Worm (Caenorhabditis elegans) whole organism, L1 larva: ENCODE measurements around the gene tsfm-1.

Source experiments
- C16A3.4 ChIP-seq: fragments of 150-350 bp; optimal IDR thresholded peaks from 2 replicates; lab custom pipeline; 2014; ENCODE audit warnings: missing biosample characterization, missing genetic modification characterization
- aly-2 ChIP-seq: fragments of 150-350 bp; optimal IDR thresholded peaks from 2 replicates; lab custom pipeline; 2014; ENCODE audit warnings: missing biosample characterization, missing genetic modification characterization
- blmp-1 ChIP-seq: fragments of 150-350 bp; optimal IDR thresholded peaks from 2 replicates; lab custom pipeline; 2014; ENCODE audit warnings: missing biosample characterization, missing genetic modification characterization
- ceh-88 ChIP-seq: fragments of 200-800 bp; sonication (Bioruptor generic); IDR thresholded peaks from 2 replicates; pipeline ENCODE4 v1.3.6; 2022; ENCODE audit warnings: missing genetic modification characterization, missing compliant biosample characterization
- dpl-1 ChIP-seq, 3 experiments: fragments of 150-350 bp in 2 of 3; sonication (generic microtip) in 1 of 3; optimal IDR thresholded peaks; 2 replicates each; lab custom pipeline; 2014 to 2017; ENCODE audit warnings: missing biosample characterization in 3 of 3, missing genetic modification characterization in 3 of 3, missing genetic modification reagents in 3 of 3
- dsc-1 ChIP-seq: sonication (generic microtip); optimal IDR thresholded peaks from 2 replicates; lab custom pipeline; 2016; ENCODE audit warnings: mild to moderate bottlenecking, missing genetic modification characterization, missing compliant biosample characterization
- efl-1 ChIP-seq, 4 experiments: fragments of 150-350 bp; optimal IDR thresholded peaks in 3 of 4; peaks in 1 of 4; 1 replicate in 1 of 4; 2 replicates in 3 of 4; lab custom pipeline; 2014; ENCODE audit warnings: missing biosample characterization in 2 of 4, missing genetic modification characterization in 2 of 4, missing genetic modification reagents in 2 of 4
- efl-3 ChIP-seq: fragments of 200-800 bp; sonication (Bioruptor generic); optimal IDR thresholded peaks from 2 replicates; lab custom pipeline; 2018; ENCODE audit warnings: mild to moderate bottlenecking, missing genetic modification characterization, missing compliant biosample characterization
- elt-3 ChIP-seq, 6 experiments: fragments of 150-350 bp in 1 of 6; sonication (generic microtip); optimal IDR thresholded peaks; 2 replicates each; lab custom pipeline; 2017 to 2018; ENCODE audit warnings: missing biosample characterization in 6 of 6, missing genetic modification characterization in 6 of 6, inconsistent platforms in 1 of 6
- ets-5 ChIP-seq: fragments of 200-800 bp; sonication (Bioruptor generic); IDR thresholded peaks from 2 replicates; pipeline ENCODE4 v1.3.6; 2022; ENCODE audit warnings: missing genetic modification characterization, missing compliant biosample characterization
- fkh-10 ChIP-seq: sonication (generic microtip); optimal IDR thresholded peaks from 2 replicates; lab custom pipeline; 2017; ENCODE audit warnings: missing biosample characterization, missing genetic modification reagents, missing genetic modification characterization
- hlh-17 ChIP-seq: fragments of 200-800 bp; sonication (Bioruptor generic); optimal IDR thresholded peaks from 2 replicates; lab custom pipeline; 2018; ENCODE audit warnings: missing genetic modification characterization, mild to moderate bottlenecking, missing compliant biosample characterization, moderate library complexity, borderline replicate concordance
- hlh-4 ChIP-seq: sonication (generic microtip); optimal IDR thresholded peaks from 2 replicates; lab custom pipeline; 2016; ENCODE audit warnings: mild to moderate bottlenecking, missing genetic modification characterization, missing compliant biosample characterization
- jun-1 ChIP-seq: fragments of 150-350 bp; optimal IDR thresholded peaks from 2 replicates; lab custom pipeline; 2014; ENCODE audit warnings: missing biosample characterization, missing genetic modification reagents, missing genetic modification characterization
- lin-13 ChIP-seq: fragments of 150-350 bp; optimal IDR thresholded peaks from 2 replicates; lab custom pipeline; 2014; ENCODE audit warnings: missing biosample characterization, missing genetic modification reagents, missing genetic modification characterization
- lin-14 ChIP-seq: fragments of 200-800 bp; sonication (Bioruptor generic); optimal IDR thresholded peaks from 2 replicates; lab custom pipeline; 2018; ENCODE audit warnings: mild to moderate bottlenecking, missing genetic modification characterization, moderate library complexity, missing compliant biosample characterization
- lin-39 ChIP-seq: fragments of 150-350 bp; optimal IDR thresholded peaks from 2 replicates; lab custom pipeline; 2014; ENCODE audit warnings: missing biosample characterization, missing genetic modification reagents, missing genetic modification characterization
- lsy-2 ChIP-seq, 2 experiments: fragments of 150-350 bp; optimal IDR thresholded peaks; 2 replicates each; lab custom pipeline; 2014; ENCODE audit warnings: missing biosample characterization in 2 of 2, missing genetic modification characterization in 2 of 2
- mab-9 ChIP-seq: fragments of 200-800 bp; sonication (Bioruptor generic); IDR thresholded peaks from 2 replicates; pipeline ENCODE4 v1.3.6; 2022; ENCODE audit warnings: missing genetic modification reagents, missing genetic modification characterization, missing compliant biosample characterization
- mdl-1 ChIP-seq, 2 experiments: fragments of 150-350 bp; optimal IDR thresholded peaks; 2 replicates each; lab custom pipeline; 2014 to 2017; ENCODE audit warnings: missing biosample characterization in 2 of 2, missing genetic modification characterization in 2 of 2, inconsistent platforms in 1 of 2
- nhr-11 ChIP-seq: fragments of 150-350 bp; optimal IDR thresholded peaks from 2 replicates; lab custom pipeline; 2014; ENCODE audit warnings: missing biosample characterization, missing genetic modification characterization
- nhr-12 ChIP-seq: sonication (generic microtip); optimal IDR thresholded peaks from 2 replicates; lab custom pipeline; 2017; ENCODE audit warnings: missing biosample characterization, missing genetic modification characterization
- nhr-19 ChIP-seq: fragments of 200-800 bp; sonication (Bioruptor generic); conservative IDR thresholded peaks from 2 replicates; pipeline ENCODE4 v1.3.6; 2022; ENCODE audit warnings: missing genetic modification characterization, missing compliant biosample characterization
- nhr-20 ChIP-seq: sonication (generic microtip); optimal IDR thresholded peaks from 2 replicates; lab custom pipeline; 2016; ENCODE audit warnings: mild to moderate bottlenecking, missing genetic modification characterization, missing compliant biosample characterization
- nhr-71 ChIP-seq: sonication (generic microtip); optimal IDR thresholded peaks from 2 replicates; lab custom pipeline; 2016; ENCODE audit warnings: mild to moderate bottlenecking, missing genetic modification characterization, moderate library complexity, missing compliant biosample characterization
- nhr-84 ChIP-seq: sonication (generic microtip); optimal IDR thresholded peaks from 2 replicates; lab custom pipeline; 2017; ENCODE audit warnings: missing biosample characterization, missing genetic modification characterization
- nhr-85 ChIP-seq: sonication (generic microtip); peaks from one replicate; lab custom pipeline; 2016; ENCODE audit warnings: missing genetic modification characterization, inconsistent platforms, missing compliant biosample characterization
- pag-3 ChIP-seq: sonication (generic microtip); optimal IDR thresholded peaks from 2 replicates; lab custom pipeline; 2017; ENCODE audit warnings: missing genetic modification characterization, mild to moderate bottlenecking, missing compliant biosample characterization, antibody characterized with exemption, borderline replicate concordance; ENCODE audit not compliant: insufficient read depth
- rnt-1 ChIP-seq: sonication (generic microtip); optimal IDR thresholded peaks from 2 replicates; lab custom pipeline; 2016; ENCODE audit warnings: mild to moderate bottlenecking, missing genetic modification characterization, moderate library complexity, missing compliant biosample characterization
- skn-1 ChIP-seq: fragments of 150-350 bp; optimal IDR thresholded peaks from 2 replicates; lab custom pipeline; 2014; ENCODE audit warnings: missing biosample characterization, missing genetic modification characterization
- snu-23 ChIP-seq: sonication (generic microtip); optimal IDR thresholded peaks from 2 replicates; lab custom pipeline; 2016; ENCODE audit warnings: missing genetic modification characterization, missing compliant biosample characterization
- sptf-1 ChIP-seq: fragments of 150-350 bp; optimal IDR thresholded peaks from 2 replicates; lab custom pipeline; 2014; ENCODE audit warnings: missing biosample characterization, missing genetic modification characterization
- tbx-2 ChIP-seq: sonication (generic microtip); optimal IDR thresholded peaks from 2 replicates; lab custom pipeline; 2016; ENCODE audit warnings: missing genetic modification characterization, missing compliant biosample characterization
- tlp-1 ChIP-seq: fragments of 150-350 bp; optimal IDR thresholded peaks from 2 replicates; lab custom pipeline; 2014; ENCODE audit warnings: missing biosample characterization, missing genetic modification characterization
- unc-130 ChIP-seq: fragments of 150-350 bp; optimal IDR thresholded peaks from 2 replicates; lab custom pipeline; 2017; ENCODE audit warnings: missing biosample characterization, missing genetic modification characterization, inconsistent platforms
- vab-15 ChIP-seq: sonication (generic microtip); optimal IDR thresholded peaks from 2 replicates; lab custom pipeline; 2017; ENCODE audit warnings: missing genotype, mild to moderate bottlenecking, missing genetic modification characterization, missing compliant biosample characterization
- zag-1 ChIP-seq: fragments of 150-350 bp; optimal IDR thresholded peaks from 2 replicates; lab custom pipeline; 2014; ENCODE audit warnings: missing biosample characterization, missing genetic modification characterization

Gene tsfm-1

DNA sequence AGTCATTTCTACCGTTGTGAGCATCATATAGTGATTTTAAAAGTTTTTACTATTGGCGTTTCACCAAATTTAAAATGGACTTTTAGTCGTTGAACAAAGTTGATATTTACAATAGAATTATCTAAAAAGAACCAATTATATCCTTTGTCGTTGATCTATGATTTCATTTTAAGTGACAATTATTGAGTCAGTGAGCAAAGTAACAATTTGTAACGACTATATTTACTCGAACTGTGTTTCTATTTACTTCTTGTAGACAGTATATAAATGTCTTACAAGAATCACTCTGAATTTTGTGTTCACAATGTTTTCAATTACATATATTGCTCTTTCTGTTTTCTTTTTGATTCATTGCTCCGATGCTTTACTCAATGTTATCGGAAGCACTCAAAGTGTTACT, 30.2 kb downstream of the tsfm-1 start, which contains the start of gene ttr-22:
Gene ttr-22, plus strand, starts transcription at position 301 of the 400 bp plus-strand sequence.
- no peak for TF ChIP-seq tlp-1 (tag; lab: Kevin White, UChicago)
- TF ChIP-seq ceh-88 (GFP tag; lab: Robert Waterston, UW): no peak
- no peak for TF ChIP-seq fkh-10 (GFP tag; lab: Kevin White, UChicago)
- TF ChIP-seq nhr-11 (tag; lab: Kevin White, UChicago): no peak
- TF ChIP-seq vab-15 (tag; lab: Kevin White, UChicago): no peak
- TF ChIP-seq nhr-12: no peak
- no peak for TF ChIP-seq nhr-85 (tag; lab: Kevin White, UChicago)
- no peak for TF ChIP-seq hlh-17
- TF ChIP-seq aly-2 (tag; lab: Kevin White, UChicago): no peak
- TF ChIP-seq sptf-1 (tag; lab: Kevin White, UChicago): no peak
- TF ChIP-seq C16A3.4 (tag; lab: Kevin White, UChicago): no peak
- no peak for TF ChIP-seq mab-9 (GFP tag; lab: Robert Waterston, UW)
- no peak for TF ChIP-seq zag-1 (tag; lab: Kevin White, UChicago)
- TF ChIP-seq nhr-84: no peak
- TF ChIP-seq blmp-1 (tag; lab: Kevin White, UChicago): no peak

DNA sequence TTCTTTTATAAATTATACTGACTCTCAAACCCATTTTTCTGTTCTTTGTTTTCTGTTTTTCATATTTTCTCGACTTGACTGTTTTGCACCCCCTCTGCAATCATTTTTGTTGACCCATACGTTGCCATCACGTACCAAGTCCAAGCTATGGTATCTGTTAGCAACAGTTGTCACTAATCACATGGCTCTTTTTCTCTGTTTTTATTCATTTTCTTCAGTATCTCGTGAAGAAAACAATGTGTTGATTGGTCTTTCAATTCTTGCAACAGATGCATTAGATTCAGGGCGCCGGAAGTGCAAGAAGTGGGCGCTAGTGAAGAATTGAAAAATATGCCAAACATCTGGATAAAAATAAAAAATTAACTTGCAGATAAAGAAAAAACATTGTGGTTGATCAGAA, 35.8 kb downstream of the tsfm-1 start:
- TF ChIP-seq efl-3 (GFP tag; lab: Kevin White, UChicago): no peak
- TF ChIP-seq nhr-71: peak; percentile 71
- peak; percentile 38 for TF ChIP-seq snu-23
- TF ChIP-seq lin-39 (tag; lab: Kevin White, UChicago): peak; percentile 85
- TF ChIP-seq mdl-1 (tag; optimal IDR thresholded peaks at IDR 0.05; lab: Kevin White, UChicago): peak in 1 of 2 experiments; percentile 14
- TF ChIP-seq dsc-1: peak; percentile 33
- TF ChIP-seq tbx-2 (tag; lab: Kevin White, UChicago): no peak
- peak; percentile 75 for TF ChIP-seq rnt-1 (tag; lab: Kevin White, UChicago)
- no peak for TF ChIP-seq elt-3 (tag; optimal IDR thresholded peaks at IDR 0.05; lab: Kevin White, UChicago)
- TF ChIP-seq pag-3 (tag; lab: Kevin White, UChicago): peak; percentile 66
- TF ChIP-seq dpl-1 (GFP tag; optimal IDR thresholded peaks at IDR 0.05; lab: Kevin White, UChicago): no peak
- peak; percentile 32 to 60 for TF ChIP-seq lsy-2 (tag; optimal IDR thresholded peaks at IDR 0.05; lab: Kevin White, UChicago)
- peak; percentile 48 for TF ChIP-seq nhr-19
- TF ChIP-seq lin-14 (GFP tag; lab: Kevin White, UChicago): peak; percentile 78
- no peak for TF ChIP-seq skn-1
- TF ChIP-seq nhr-20 (tag; lab: Kevin White, UChicago): no peak
- no peak for TF ChIP-seq hlh-4 (tag; lab: Kevin White, UChicago)

DNA sequence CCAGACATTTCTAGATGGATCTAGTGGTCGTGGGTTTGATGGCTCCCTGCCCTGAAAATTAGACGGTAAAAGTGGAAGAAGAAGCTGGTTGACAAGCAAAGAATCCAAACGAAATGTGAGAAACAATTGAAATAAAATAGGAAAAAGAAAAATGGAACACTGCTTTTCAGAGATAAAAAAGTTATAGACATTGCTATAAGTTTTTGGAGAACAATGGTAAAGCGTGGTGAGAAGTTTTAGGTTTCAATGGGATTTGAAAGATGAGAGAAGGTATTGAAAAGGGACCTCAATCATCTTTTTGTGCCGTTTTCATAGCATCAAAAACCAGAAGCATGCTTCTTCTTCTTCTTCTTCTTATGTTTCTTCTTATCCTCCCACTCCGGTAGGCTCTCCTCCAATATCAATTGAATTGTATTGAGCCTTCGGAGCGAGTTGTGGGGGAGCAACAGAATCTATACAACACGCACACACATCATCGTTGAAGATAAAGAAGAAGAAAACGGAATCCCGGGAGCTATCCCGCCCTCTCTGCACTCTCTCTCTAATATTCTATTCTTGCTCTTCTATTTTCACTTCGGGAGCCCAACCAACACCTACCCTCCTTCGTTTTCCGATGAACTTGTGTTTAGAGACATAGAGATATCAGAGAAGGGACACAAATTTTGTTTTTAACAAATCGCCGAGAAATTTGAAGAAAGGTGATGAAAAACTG, 36.9 kb downstream of the tsfm-1 start, which contains the start of gene myo-3:
Gene myo-3, minus strand, starts transcription at position 51 of the 712 bp plus-strand sequence.
- TF ChIP-seq rnt-1 (tag; lab: Kevin White, UChicago) (peak; percentile 61), nhr-19 (peak; percentile 26), nhr-20 (tag; lab: Kevin White, UChicago) (peak; percentile 8), snu-23 (peak; percentile 19), nhr-71 (peak; percentile 68), lin-13 (GFP tag; lab: Kevin White, UChicago) (no peak), efl-1 (optimal IDR thresholded peaks at IDR 0.05; lab: Kevin White, UChicago) (no peak), efl-1 (GFP tag; optimal IDR thresholded peaks at IDR 0.05 in 1 of 2; lab: Kevin White, UChicago) (peak in 1 of 2 experiments; percentile 31), lin-14 (GFP tag; lab: Kevin White, UChicago) (peak; percentile 79), dsc-1 (peak; percentile 23), lsy-2 (tag; optimal IDR thresholded peaks at IDR 0.05; lab: Kevin White, UChicago) (peak in 1 of 2 experiments; percentile 27), unc-130 (tag; lab: Kevin White, UChicago) (peak; percentile 13), ets-5 (GFP tag; lab: Robert Waterston, UW) (no peak), jun-1 (tag; lab: Kevin White, UChicago) (no peak)
- TF ChIP-seq, all 84 proteins: peak for 10
